Worm (Caenorhabditis elegans): ENCODE data around the gene col-166.

DNA sequence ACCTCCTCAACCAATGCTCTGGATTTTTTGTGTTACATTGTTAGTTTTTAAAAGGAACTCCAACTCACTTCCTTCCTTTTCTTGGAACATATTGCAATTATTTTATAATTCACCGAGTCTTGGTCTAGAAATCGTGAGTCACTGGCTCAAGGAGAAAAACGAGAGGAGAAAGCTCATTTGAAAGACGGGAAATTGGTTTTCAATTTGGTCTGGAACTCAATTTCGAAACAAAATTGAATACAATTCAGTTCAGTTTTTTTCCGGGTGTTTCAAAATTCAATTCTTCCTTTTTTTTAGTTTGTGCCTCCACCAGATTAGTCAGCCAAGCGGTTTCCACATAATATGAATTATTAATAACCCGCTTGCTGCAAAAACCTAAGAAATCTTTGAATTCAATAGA is 31.9 kb upstream of the col-166 start:
- TF ChIP-seq ceh-82 (tag; optimal IDR thresholded peaks at IDR 0.05) (no peak), tbx-2 (tag; optimal IDR thresholded peaks at IDR 0.05) (no peak), zag-1 (tag; optimal IDR thresholded peaks at IDR 0.05) (no peak), pha-4 (tag; optimal IDR thresholded peaks at IDR 0.05) (no peak), eor-1 (tag; optimal IDR thresholded peaks at IDR 0.05) (no peak)
